Worm (Caenorhabditis elegans) whole organism, late embryonic: ENCODE measurements around the gene hlh-31.
"Not testable (repeated sequence)": the region's sequence is repeated elsewhere in the genome, so short reads cannot be mapped to it uniquely, and the experiment has no call there.

ENCODE experiments used
- madf-2 ChIP-seq: sonication (generic microtip); optimal IDR thresholded peaks from 2 replicates; lab custom pipeline; 2017; ENCODE audit warnings: missing genetic modification characterization, missing compliant biosample characterization
- pat-9 ChIP-seq: fragments of 200-800 bp; sonication (Bioruptor generic); optimal IDR thresholded peaks from 2 replicates; lab custom pipeline; 2018; ENCODE audit warnings: mild to moderate bottlenecking, missing genetic modification characterization, moderate library complexity, missing compliant biosample characterization
- pqm-1 ChIP-seq: sonication (generic microtip); optimal IDR thresholded peaks from 2 replicates; lab custom pipeline; 2016; ENCODE audit warnings: missing genetic modification characterization, missing compliant biosample characterization

Gene hlh-31

DNA sequence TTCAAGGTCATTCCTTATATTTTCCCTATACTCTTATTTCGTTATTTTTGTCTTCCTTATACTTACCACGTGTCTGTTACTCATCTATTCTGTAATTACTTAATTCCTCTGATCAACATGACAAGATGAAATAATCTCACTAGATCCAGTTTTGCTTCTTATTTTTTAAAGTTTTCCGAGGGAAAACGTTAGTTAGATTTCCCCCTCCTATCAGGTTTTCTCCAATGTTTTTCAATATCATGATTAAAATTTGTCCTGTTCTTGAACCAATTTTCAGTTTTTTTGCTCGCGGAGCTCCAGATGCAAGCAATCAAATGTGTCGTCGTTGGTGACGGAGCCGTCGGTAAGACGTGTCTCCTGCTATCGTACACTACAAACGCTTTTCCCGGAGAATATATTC is 50.5 kb downstream of the hlh-31 start, which contains the start of gene rac-2:
rac-2 (plus strand) TSS at position 301 of the 400 bp plus-strand sequence.
- TF ChIP-seq pat-9 (tag; lab: Kevin White, UChicago); pqm-1; madf-2: not testable (repeated sequence)
